Worm (Caenorhabditis elegans): Measurements from ENCODE around the gene F20D6.8.

DNA sequence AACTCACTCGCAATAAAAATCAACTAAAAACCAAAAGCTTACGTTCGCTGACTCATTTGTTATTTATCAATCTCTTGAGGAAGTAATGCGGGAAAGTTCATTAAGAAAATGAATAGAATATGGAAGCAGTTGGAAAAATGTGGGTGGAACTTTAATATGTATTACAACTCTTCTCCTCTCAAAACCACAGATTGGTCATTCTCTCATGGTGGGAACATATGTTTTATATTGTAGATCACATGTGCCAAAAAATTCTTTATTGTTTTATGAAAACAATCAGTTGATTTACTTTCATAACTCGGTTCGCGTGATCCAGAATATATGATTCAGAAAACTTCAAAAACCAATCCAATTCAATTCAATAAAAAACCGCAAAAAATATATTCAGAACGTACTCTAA lies 3.6 kb upstream of the F20D6.8 start:
- TF ChIP-seq ztf-23 (GFP tag; IDR thresholded peaks at IDR 0.05) (no peak), flt-1 (GFP tag; IDR thresholded peaks at IDR 0.05) (no peak)
